Fruit fly (Drosophila melanogaster): ENCODE measurements around the gene RasGAP1.

- TF ChIP-seq lola (GFP tag; optimal IDR thresholded peaks at IDR 0.05) (no peak), pan (optimal IDR thresholded peaks at IDR 0.05) (no peak), Hr83 (GFP tag; optimal IDR thresholded peaks at IDR 0.05; ENCODE audit: poor library complexity, severe bottlenecking) (no peak), Hr78 (GFP tag; optimal IDR thresholded peaks at IDR 0.05) (no peak), usp (GFP tag; optimal IDR thresholded peaks at IDR 0.05) (no peak), rgr (GFP tag; optimal IDR thresholded peaks at IDR 0.05) (no peak), Myc (optimal IDR thresholded peaks at IDR 0.05) (no peak)
Measured at dm6 chr3L:9853895-9854470, 1.1 kb downstream of the RasGAP1 start.

Measured in whole organism, wandering third instar larva.